Fruit fly (Drosophila melanogaster) whole organism, embryonic: ENCODE data around the gene Src64B.
A peak's percentile ranks its signal among the peaks of the same experiment; 100 is the strongest.

ENCODE experiments used
- BEAF-32 ChIP-seq: fragments of 200-800 bp; sonication (Bioruptor generic); optimal IDR thresholded peaks from 3 replicates; lab custom pipeline; 2017; ENCODE audit warnings: missing biosample characterization, missing genetic modification characterization, mild to moderate bottlenecking, moderate library complexity, missing genetic modification reagents
- CG10267 ChIP-seq: fragments of 200-800 bp; sonication (Bioruptor generic); optimal IDR thresholded peaks from 2 replicates; lab custom pipeline; 2018; ENCODE audit warnings: missing biosample characterization, mild to moderate bottlenecking, missing genetic modification characterization, moderate library complexity
- CG10274 ChIP-seq: fragments of 200-800 bp; sonication (Bioruptor generic); optimal IDR thresholded peaks from 3 replicates; lab custom pipeline; 2017; ENCODE audit warnings: missing biosample characterization, mild to moderate bottlenecking, missing genetic modification characterization
- CG10543 ChIP-seq: fragments of 200-800 bp; sonication (Bioruptor generic); optimal IDR thresholded peaks from 3 replicates; lab custom pipeline; 2017; ENCODE audit warnings: missing biosample characterization, mild to moderate bottlenecking, missing genetic modification characterization, moderate library complexity
- CG12391 ChIP-seq: fragments of 200-800 bp; sonication (Bioruptor generic); optimal IDR thresholded peaks from 3 replicates; lab custom pipeline; 2018; ENCODE audit warnings: missing biosample characterization, mild to moderate bottlenecking, missing genetic modification characterization, moderate library complexity
- CG17186 ChIP-seq: fragments of 200-800 bp; sonication (Bioruptor generic); optimal IDR thresholded peaks from 3 replicates; lab custom pipeline; 2017; ENCODE audit warnings: missing biosample characterization, missing genetic modification reagents, missing genetic modification characterization
- CG17328 ChIP-seq: fragments of 200-800 bp; sonication (Bioruptor generic); IDR thresholded peaks from 2 replicates; pipeline ENCODE4 v1.3.6; 2022; ENCODE audit warnings: missing biosample characterization, missing genetic modification characterization
- CG1792 ChIP-seq: fragments of 200-800 bp; sonication (Bioruptor generic); optimal IDR thresholded peaks from 2 replicates; lab custom pipeline; 2016; ENCODE audit warnings: missing biosample characterization, missing genetic modification characterization
- CG18764 ChIP-seq: fragments of 200-800 bp; sonication (Bioruptor generic); optimal IDR thresholded peaks from 3 replicates; lab custom pipeline; 2016; ENCODE audit warnings: missing biosample characterization, missing genetic modification characterization
- CG2116 ChIP-seq: fragments of 200-800 bp; sonication (Bioruptor generic); optimal IDR thresholded peaks from 3 replicates; lab custom pipeline; 2018; ENCODE audit warnings: missing biosample characterization, mild to moderate bottlenecking, missing genetic modification characterization
- CG2120 ChIP-seq: fragments of 200-800 bp; sonication (Bioruptor generic); optimal IDR thresholded peaks from 3 replicates; lab custom pipeline; 2016; ENCODE audit warnings: missing biosample characterization, missing genetic modification characterization
- CG2202 ChIP-seq: fragments of 200-800 bp; sonication (Bioruptor generic); optimal IDR thresholded peaks from 2 replicates; lab custom pipeline; 2018; ENCODE audit warnings: missing biosample characterization, mild to moderate bottlenecking, missing genetic modification characterization
- CG30020 ChIP-seq: fragments of 200-800 bp; optimal IDR thresholded peaks from 2 replicates; lab custom pipeline; 2019; ENCODE audit warnings: missing biosample characterization, mild to moderate bottlenecking, missing genetic modification characterization, moderate library complexity
- CG7839 ChIP-seq: fragments of 200-800 bp; sonication (Bioruptor generic); optimal IDR thresholded peaks from 3 replicates; lab custom pipeline; 2018; ENCODE audit warnings: missing biosample characterization, mild to moderate bottlenecking, missing genetic modification characterization, moderate library complexity
- CG9932 ChIP-seq: fragments of 200-800 bp; sonication (Bioruptor generic); IDR thresholded peaks from 2 replicates; pipeline ENCODE4 v1.3.6; 2022; ENCODE audit warnings: missing biosample characterization, missing genetic modification characterization
- CHES-1-like ChIP-seq: fragments of 200-800 bp; sonication (Bioruptor generic); optimal IDR thresholded peaks from 2 replicates; lab custom pipeline; 2016; ENCODE audit warnings: missing biosample characterization, missing genetic modification characterization
- Chrac-16 ChIP-seq: fragments of 200-800 bp; sonication (Bioruptor generic); optimal IDR thresholded peaks from 3 replicates; lab custom pipeline; 2016; ENCODE audit warnings: missing biosample characterization, missing genetic modification characterization
- D19A ChIP-seq: fragments of 200-800 bp; optimal IDR thresholded peaks from 3 replicates; lab custom pipeline; 2019; ENCODE audit warnings: missing biosample characterization, mild to moderate bottlenecking, missing genetic modification characterization, moderate library complexity
- Deaf1 ChIP-seq: fragments of 200-800 bp; optimal IDR thresholded peaks from 3 replicates; lab custom pipeline; 2019; ENCODE audit warnings: missing biosample characterization, mild to moderate bottlenecking, missing genetic modification characterization, moderate library complexity
- Dip2 ChIP-seq: fragments of 200-800 bp; sonication (Bioruptor generic); IDR thresholded peaks from 2 replicates; pipeline ENCODE4 v1.3.6; 2022; ENCODE audit warnings: missing biosample characterization, missing genetic modification characterization
- Doc3 ChIP-seq: fragments of 200-800 bp; sonication (Bioruptor generic); IDR thresholded peaks from 3 replicates; pipeline ENCODE4 v1.3.6; 2022; ENCODE audit warnings: missing biosample characterization, missing genetic modification characterization; ENCODE audit not compliant: partially characterized antibody
- Ets97D ChIP-seq: fragments of 200-800 bp; sonication (Bioruptor generic); optimal IDR thresholded peaks from 3 replicates; lab custom pipeline; 2016; ENCODE audit warnings: missing biosample characterization, missing genetic modification characterization
- HLH54F ChIP-seq: fragments of 200-800 bp; sonication (Bioruptor generic); optimal IDR thresholded peaks from 3 replicates; lab custom pipeline; 2016; ENCODE audit warnings: missing biosample characterization, missing genetic modification characterization
- Hmr ChIP-seq: fragments of 200-800 bp; sonication (Bioruptor generic); optimal IDR thresholded peaks from 3 replicates; lab custom pipeline; 2017; ENCODE audit warnings: mild to moderate bottlenecking, missing biosample characterization, missing genetic modification reagents, missing genetic modification characterization
- PHDP ChIP-seq: fragments of 200-800 bp; sonication (Bioruptor generic); optimal IDR thresholded peaks from 3 replicates; lab custom pipeline; 2018; ENCODE audit warnings: missing biosample characterization, mild to moderate bottlenecking, missing genetic modification characterization, moderate library complexity
- Sry-δ ChIP-seq: fragments of 200-800 bp; sonication (Bioruptor generic); optimal IDR thresholded peaks from 2 replicates; lab custom pipeline; 2016; ENCODE audit warnings: missing biosample characterization, missing genetic modification characterization
- ash1 ChIP-seq: fragments of 200-800 bp; sonication (Bioruptor generic); optimal IDR thresholded peaks from 2 replicates; lab custom pipeline; 2018; ENCODE audit warnings: missing biosample characterization, mild to moderate bottlenecking, missing genetic modification characterization
- bcd ChIP-seq: fragments of 200-800 bp; sonication (Bioruptor generic); optimal IDR thresholded peaks from 2 replicates; lab custom pipeline; 2017; ENCODE audit warnings: missing biosample characterization, mild to moderate bottlenecking, missing genetic modification characterization
- crc ChIP-seq: fragments of 200-800 bp; sonication (Bioruptor generic); optimal IDR thresholded peaks from 2 replicates; lab custom pipeline; 2016; ENCODE audit warnings: missing biosample characterization, missing genetic modification characterization
- danr ChIP-seq: fragments of 200-800 bp; sonication (Bioruptor generic); IDR thresholded peaks from 2 replicates; pipeline ENCODE4 v1.3.6; 2022; ENCODE audit warnings: missing biosample characterization, missing genetic modification characterization
- dimm ChIP-seq: fragments of 200-800 bp; sonication (Bioruptor generic); IDR thresholded peaks from 2 replicates; pipeline ENCODE4 v1.3.6; 2022; ENCODE audit warnings: missing biosample characterization, missing genetic modification characterization
- disco-r ChIP-seq: fragments of 200-800 bp; sonication (Bioruptor generic); optimal IDR thresholded peaks from 2 replicates; lab custom pipeline; 2016; ENCODE audit warnings: missing biosample characterization, missing genetic modification characterization
- dm ChIP-seq: fragments of 200-800 bp; sonication (Bioruptor generic); optimal IDR thresholded peaks from 3 replicates; lab custom pipeline; 2016; ENCODE audit warnings: missing biosample characterization, missing genetic modification characterization
- exex ChIP-seq: fragments of 200-800 bp; sonication (Bioruptor generic); optimal IDR thresholded peaks from 4 replicates; lab custom pipeline; 2018; ENCODE audit warnings: missing biosample characterization, mild to moderate bottlenecking, missing genetic modification characterization, moderate library complexity
- gem ChIP-seq: fragments of 200-800 bp; sonication (Bioruptor generic); optimal IDR thresholded peaks from 2 replicates; lab custom pipeline; 2019; ENCODE audit warnings: missing biosample characterization, mild to moderate bottlenecking, missing genetic modification characterization, moderate library complexity
- gsb-n ChIP-seq: fragments of 200-800 bp; sonication (Bioruptor generic); optimal IDR thresholded peaks from 3 replicates; lab custom pipeline; 2018; ENCODE audit warnings: missing biosample characterization, mild to moderate bottlenecking, missing genetic modification characterization
- gt ChIP-seq: fragments of 200-800 bp; sonication (Bioruptor generic); IDR thresholded peaks from 2 replicates; pipeline ENCODE4 v1.3.6; 2022; ENCODE audit warnings: missing biosample characterization, missing genetic modification characterization
- her ChIP-seq: fragments of 200-800 bp; sonication (Bioruptor generic); optimal IDR thresholded peaks from 2 replicates; lab custom pipeline; 2016; ENCODE audit warnings: missing biosample characterization, missing genetic modification characterization
- ind ChIP-seq: fragments of 200-800 bp; sonication (Bioruptor generic); optimal IDR thresholded peaks from 3 replicates; lab custom pipeline; 2016; ENCODE audit warnings: missing biosample characterization, missing genetic modification characterization
- insv ChIP-seq, 2 experiments: fragments of 200-800 bp; sonication (Bioruptor generic); optimal IDR thresholded peaks; 3 replicates each; lab custom pipeline; 2016 to 2018; ENCODE audit warnings: missing biosample characterization in 2 of 2, missing genetic modification characterization in 2 of 2
- jumu ChIP-seq: fragments of 200-800 bp; sonication (Bioruptor generic); optimal IDR thresholded peaks from 3 replicates; lab custom pipeline; 2016; ENCODE audit warnings: missing biosample characterization, missing genetic modification characterization
- klu ChIP-seq: fragments of 200-800 bp; sonication (Bioruptor generic); IDR thresholded peaks from 2 replicates; pipeline ENCODE4 v1.3.6; 2022; ENCODE audit warnings: missing biosample characterization, missing genetic modification characterization
- lilli ChIP-seq: fragments of 200-800 bp; sonication (Bioruptor generic); optimal IDR thresholded peaks from 3 replicates; lab custom pipeline; 2016; ENCODE audit warnings: missing biosample characterization, missing genetic modification characterization
- lov ChIP-seq, 2 experiments: fragments of 200-800 bp in 1 of 2; fragments of >200 bp in 1 of 2; sonication (Bioruptor generic) in 1 of 2; IDR thresholded peaks in 1 of 2; optimal IDR thresholded peaks in 1 of 2; 2 replicates in 1 of 2; 3 replicates in 1 of 2; pipeline versions ENCODE4 v1.3.6 to Lab custom; 2017 to 2022; ENCODE audit warnings: missing biosample characterization in 1 of 2, missing genetic modification characterization in 1 of 2
- nmo ChIP-seq: fragments of 200-800 bp; sonication (Bioruptor generic); optimal IDR thresholded peaks from 2 replicates; lab custom pipeline; 2018; ENCODE audit warnings: missing biosample characterization, mild to moderate bottlenecking, missing genetic modification characterization, moderate library complexity
- sim ChIP-seq: fragments of 200-800 bp; sonication (Bioruptor generic); IDR thresholded peaks from 2 replicates; pipeline ENCODE4 v1.3.6; 2022; ENCODE audit warnings: missing biosample characterization, missing genetic modification characterization
- slp2 ChIP-seq: fragments of 200-800 bp; sonication (Bioruptor generic); optimal IDR thresholded peaks from 2 replicates; lab custom pipeline; 2016; ENCODE audit warnings: missing biosample characterization, missing genetic modification characterization
- so ChIP-seq: fragments of 200-800 bp; sonication (Bioruptor generic); IDR thresholded peaks from 3 replicates; pipeline ENCODE4 v1.3.6; 2022; ENCODE audit warnings: missing biosample characterization, missing genetic modification characterization
- trem ChIP-seq: fragments of 200-800 bp; optimal IDR thresholded peaks from 3 replicates; lab custom pipeline; 2019; ENCODE audit warnings: missing biosample characterization, mild to moderate bottlenecking, missing genetic modification characterization, moderate library complexity
- unpg ChIP-seq: fragments of 200-800 bp; sonication (Bioruptor generic); optimal IDR thresholded peaks from 3 replicates; lab custom pipeline; 2018; ENCODE audit warnings: missing biosample characterization, mild to moderate bottlenecking, missing genetic modification characterization, moderate library complexity
- vfl ChIP-seq: fragments of 200-800 bp; sonication (Bioruptor generic); optimal IDR thresholded peaks from 2 replicates; lab custom pipeline; 2016; ENCODE audit warnings: missing biosample characterization, missing genetic modification characterization

Gene Src64B

dm6 chr3L:4613083-4613482 lies 12.9 kb downstream of the Src64B start (continued):
- TF ChIP-seq BEAF-32 (GFP tag; lab: Kevin White, UChicago) (no peak), gem (tag; lab: Kevin White, UChicago) (peak; percentile 95), Doc3 (GFP tag; lab: Robert Waterston, UW) (no peak), vfl (GFP tag; lab: Kevin White, UChicago) (peak; percentile 60), sim (GFP tag; lab: Robert Waterston, UW) (peak; percentile 90), so (peak; percentile 94), CG30020 (tag; lab: Kevin White, UChicago) (peak; percentile 66), Chrac-16 (peak; percentile 83), D19A (tag; lab: Kevin White, UChicago) (peak; percentile 93), CG17328 (peak; percentile 90), her (GFP tag; lab: Kevin White, UChicago) (peak; percentile 26), ind (peak; percentile 93), trem (tag; lab: Kevin White, UChicago) (peak; percentile 90), Hmr (GFP tag; lab: Kevin White, UChicago) (peak; percentile 88), CG10267 (tag; lab: Kevin White, UChicago) (peak; percentile 90), CG10543 (peak; percentile 29), Deaf1 (tag; lab: Kevin White, UChicago) (peak; percentile 76), jumu (GFP tag; lab: Kevin White, UChicago) (peak; percentile 69), Ets97D (peak; percentile 80), ash1 (GFP tag; lab: Kevin White, UChicago) (peak; percentile 64), Dip2 (GFP tag; lab: Robert Waterston, UW) (no peak), PHDP (peak; percentile 95), lilli (peak; percentile 87), disco-r (GFP tag; lab: Kevin White, UChicago) (peak; percentile 77), nmo (GFP tag; lab: Kevin White, UChicago) (peak; percentile 95), CG9932 (GFP tag; lab: Robert Waterston, UW) (peak; percentile 72), CG2116 (GFP tag; lab: Kevin White, UChicago) (peak; percentile 77), CG7839 (tag; lab: Kevin White, UChicago) (peak; percentile 95), CHES-1-like (GFP tag; lab: Kevin White, UChicago) (peak; percentile 77), CG1792 (GFP tag; lab: Kevin White, UChicago) (peak; percentile 86), bcd (peak; percentile 93), gt (GFP tag; lab: Robert Waterston, UW) (peak; percentile 88), HLH54F (peak; percentile 66), CG17186 (GFP tag; lab: Kevin White, UChicago) (peak; percentile 89), CG12391 (tag; lab: Kevin White, UChicago) (peak; percentile 94), dimm (GFP tag; lab: Robert Waterston, UW) (peak; percentile 72), danr (GFP tag; lab: Robert Waterston, UW) (peak; percentile 88), insv (GFP tag; optimal IDR thresholded peaks at IDR 0.05; lab: Kevin White, UChicago) (no peak), klu (GFP tag; lab: Robert Waterston, UW) (peak; percentile 84), crc (GFP tag; lab: Kevin White, UChicago) (peak; percentile 79), unpg (GFP tag; lab: Kevin White, UChicago) (peak; percentile 92), CG10274 (GFP tag; lab: Kevin White, UChicago) (peak; percentile 88), exex (peak; percentile 57), lov (optimal IDR thresholded peaks at IDR 0.05; lab: Kevin White, UChicago) (no peak), lov (GFP tag; IDR thresholded peaks at IDR 0.05; lab: Robert Waterston, UW) (peak; percentile 90), slp2 (GFP tag; lab: Kevin White, UChicago) (peak; percentile 76), Sry-δ (GFP tag; lab: Kevin White, UChicago) (peak; percentile 60), CG2120 (GFP tag; lab: Kevin White, UChicago) (peak; percentile 89), dm (peak; percentile 67), gsb-n (peak; percentile 92), CG2202 (peak; percentile 92), CG18764 (GFP tag; lab: Kevin White, UChicago) (peak; percentile 94)
